Worm (Caenorhabditis elegans): Measurements from ENCODE around the gene pges-2.

- TF ChIP-seq T22C8.4 (GFP tag; IDR thresholded peaks at IDR 0.05) = no peak
- TF ChIP-seq med-1 (GFP tag; optimal IDR thresholded peaks at IDR 0.05; ENCODE audit: insufficient read depth) = no peak
- no peak for TF ChIP-seq tab-1 (GFP tag; IDR thresholded peaks at IDR 0.05)
- no peak for TF ChIP-seq ztf-23 (GFP tag; IDR thresholded peaks at IDR 0.05)
- no peak for TF ChIP-seq flt-1 (GFP tag; IDR thresholded peaks at IDR 0.05)
These were observed 20.1 kb downstream of the pges-2 start for ce11 chrIV:10347528-10347927.
